Worm (Caenorhabditis elegans): Measurements from ENCODE around the gene Y49F6B.8.
"Not testable (repeated sequence)": the region's sequence is repeated elsewhere in the genome, so short reads cannot be mapped to it uniquely, and the experiment has no call there.

Gene Y49F6B.8

DNA sequence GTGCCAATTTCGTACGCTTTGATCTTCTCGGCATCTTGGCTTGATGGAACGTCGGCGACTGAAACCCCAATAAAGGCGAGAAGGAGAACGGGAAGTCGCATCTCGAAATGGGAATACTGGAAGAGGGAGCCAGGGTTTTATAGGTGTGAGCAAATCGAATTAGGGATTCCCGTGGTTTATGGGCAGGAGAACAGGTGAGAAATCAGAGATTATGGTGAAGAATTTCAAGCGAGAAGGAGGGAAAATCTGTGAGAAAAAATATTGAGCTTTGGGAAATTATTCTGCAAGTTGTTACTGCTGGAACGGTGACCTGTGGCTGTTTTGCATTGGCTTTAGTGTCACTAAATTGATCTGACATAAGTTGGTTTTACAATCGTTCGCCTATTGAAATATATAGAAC, 9.9 kb downstream of the Y49F6B.8 start, which contains the start of gene Y49F6B.13:
Y49F6B.13 (minus strand) TSS at position 101 of the 400 bp plus-strand sequence.
- TF ChIP-seq ets-7 (tag; optimal IDR thresholded peaks at IDR 0.05) = no peak
- TF ChIP-seq tbx-11 (GFP tag; IDR thresholded peaks at IDR 0.05) = no peak
- TF ChIP-seq tra-4 (tag; optimal IDR thresholded peaks at IDR 0.05) = no peak
- no peak for TF ChIP-seq sea-1 (GFP tag; conservative IDR thresholded peaks at IDR 0.05)
- TF ChIP-seq F13C5.2 (tag; optimal IDR thresholded peaks at IDR 0.05) = no peak
- TF ChIP-seq pes-1 (GFP tag; IDR thresholded peaks at IDR 0.05) = no peak
- TF ChIP-seq hmbx-1 (tag; optimal IDR thresholded peaks at IDR 0.05) = no peak
- TF ChIP-seq flt-1 (GFP tag; IDR thresholded peaks at IDR 0.05) = no peak
- TF ChIP-seq hmg-4 (GFP tag; optimal IDR thresholded peaks at IDR 0.05) = no peak
- no peak for TF ChIP-seq hnd-1 (tag; optimal IDR thresholded peaks at IDR 0.05)
- TF ChIP-seq ceh-36 (tag; optimal IDR thresholded peaks at IDR 0.05) = no peak
- TF ChIP-seq scrt-1 (GFP tag; IDR thresholded peaks at IDR 0.05) = no peak
- TF ChIP-seq aly-1 (tag; optimal IDR thresholded peaks at IDR 0.05) = no peak
- no peak for TF ChIP-seq ama-1 (optimal IDR thresholded peaks at IDR 0.05)
- TF ChIP-seq ceh-13 (GFP tag; optimal IDR thresholded peaks at IDR 0.05) = no peak
- TF ChIP-seq tbx-37 (GFP tag; conservative IDR thresholded peaks at IDR 0.05) = no peak

DNA sequence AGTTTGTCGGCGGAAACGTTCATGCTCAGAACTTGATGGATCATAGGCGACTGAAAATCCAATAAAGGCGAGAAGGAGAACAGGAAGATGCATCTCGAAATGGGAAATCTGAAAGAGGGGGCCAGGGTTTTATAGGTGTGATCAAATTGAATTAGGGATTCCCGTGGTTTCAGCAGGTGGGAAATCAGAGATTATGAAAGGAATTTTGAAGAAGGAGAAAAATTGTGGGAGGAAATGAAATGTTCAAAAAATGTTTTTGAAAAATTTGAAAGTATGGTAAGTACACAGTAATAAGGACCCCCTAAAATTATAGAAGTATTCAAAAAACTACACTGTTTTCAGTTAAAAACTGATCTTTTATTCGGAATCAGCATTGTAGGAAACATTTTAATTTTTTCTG, 10.9 kb downstream of the Y49F6B.8 start, which contains the start of gene Y49F6B.20:
Y49F6B.20 (minus strand) TSS at position 101 of the 400 bp plus-strand sequence.
- TF ChIP-seq ceh-13 (GFP tag; optimal IDR thresholded peaks at IDR 0.05) = no peak
- no peak for TF ChIP-seq aly-1 (tag; optimal IDR thresholded peaks at IDR 0.05)
- TF ChIP-seq scrt-1 (GFP tag; IDR thresholded peaks at IDR 0.05) = no peak
- TF ChIP-seq pes-1 (GFP tag; IDR thresholded peaks at IDR 0.05) = no peak
- no peak for TF ChIP-seq tbx-37 (GFP tag; conservative IDR thresholded peaks at IDR 0.05)
- TF ChIP-seq tra-4 (tag; optimal IDR thresholded peaks at IDR 0.05) = no peak
- no peak for TF ChIP-seq hmg-4 (GFP tag; optimal IDR thresholded peaks at IDR 0.05)
- TF ChIP-seq sea-1 (GFP tag; conservative IDR thresholded peaks at IDR 0.05) = no peak
- TF ChIP-seq ceh-36 (tag; optimal IDR thresholded peaks at IDR 0.05) = no peak
- TF ChIP-seq ets-7 (tag; optimal IDR thresholded peaks at IDR 0.05) = no peak
- no peak for TF ChIP-seq tbx-11 (GFP tag; IDR thresholded peaks at IDR 0.05)
- no peak for TF ChIP-seq flt-1 (GFP tag; IDR thresholded peaks at IDR 0.05)
- no peak for TF ChIP-seq hmbx-1 (tag; optimal IDR thresholded peaks at IDR 0.05)
- no peak for TF ChIP-seq hnd-1 (tag; optimal IDR thresholded peaks at IDR 0.05)
- no peak for TF ChIP-seq ama-1 (optimal IDR thresholded peaks at IDR 0.05)

ce11 chrII:3464580-3464979, 16.9 kb downstream of the Y49F6B.8 start, which contains the start of gene C16C8.10:
Gene C16C8.10 (minus strand): TSS chrII:3464680.
- TF ChIP-seq scrt-1 (GFP tag; IDR thresholded peaks at IDR 0.05); sea-1 (GFP tag; conservative IDR thresholded peaks at IDR 0.05); ceh-36 (tag; optimal IDR thresholded peaks at IDR 0.05): not testable (repeated sequence)

DNA sequence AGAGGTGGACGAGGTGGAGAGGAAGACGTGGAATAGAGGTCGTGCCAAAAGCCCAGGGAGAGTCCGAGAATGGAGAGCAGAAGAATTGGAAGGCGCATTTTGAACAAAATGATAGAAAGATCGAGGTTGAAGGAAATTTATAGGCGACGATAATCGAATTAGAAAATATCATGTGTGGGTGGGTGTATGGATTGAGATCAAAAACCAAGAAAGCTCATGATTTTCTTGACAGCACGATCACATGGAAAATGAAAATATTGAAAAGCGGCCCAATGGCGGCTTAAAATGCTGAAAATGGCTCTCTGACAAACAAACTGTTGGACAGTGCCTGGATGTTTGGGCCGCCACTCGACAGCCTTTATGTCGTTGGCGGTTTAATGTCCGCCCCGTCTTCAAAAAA, 18.4 kb downstream of the Y49F6B.8 start, which contains the start of gene C16C8.9:
C16C8.9 (minus strand) TSS at position 101 of the 400 bp plus-strand sequence.
- TF ChIP-seq aly-1 (tag; optimal IDR thresholded peaks at IDR 0.05) (no peak), ceh-36 (tag; optimal IDR thresholded peaks at IDR 0.05) (no peak), ets-7 (tag; optimal IDR thresholded peaks at IDR 0.05) (no peak), scrt-1 (GFP tag; IDR thresholded peaks at IDR 0.05) (no peak), ceh-13 (GFP tag; optimal IDR thresholded peaks at IDR 0.05) (no peak), tra-4 (tag; optimal IDR thresholded peaks at IDR 0.05) (no peak), B0310.2 (tag; optimal IDR thresholded peaks at IDR 0.05) (no peak), F13C5.2 (tag; optimal IDR thresholded peaks at IDR 0.05) (no peak), sea-1 (GFP tag; conservative IDR thresholded peaks at IDR 0.05) (no peak), flt-1 (GFP tag; IDR thresholded peaks at IDR 0.05) (no peak), tbx-11 (GFP tag; IDR thresholded peaks at IDR 0.05) (no peak), pes-1 (GFP tag; IDR thresholded peaks at IDR 0.05) (no peak), ama-1 (optimal IDR thresholded peaks at IDR 0.05) (no peak), tbx-37 (GFP tag; conservative IDR thresholded peaks at IDR 0.05) (no peak), hnd-1 (tag; optimal IDR thresholded peaks at IDR 0.05) (no peak)

ce11 chrII:3461586-3461985, 19.9 kb downstream of the Y49F6B.8 start, which contains the start of gene C16C8.8:
Gene C16C8.8 (minus strand): TSS chrII:3461686.
- TF ChIP-seq ets-7 (tag; optimal IDR thresholded peaks at IDR 0.05) (no peak), tbx-37 (GFP tag; conservative IDR thresholded peaks at IDR 0.05) (no peak), hmg-4 (GFP tag; optimal IDR thresholded peaks at IDR 0.05) (no peak), hnd-1 (tag; optimal IDR thresholded peaks at IDR 0.05) (no peak), tra-4 (tag; optimal IDR thresholded peaks at IDR 0.05) (no peak), ama-1 (optimal IDR thresholded peaks at IDR 0.05) (no peak), B0310.2 (tag; optimal IDR thresholded peaks at IDR 0.05) (no peak), hmbx-1 (tag; optimal IDR thresholded peaks at IDR 0.05) (no peak), pes-1 (GFP tag; IDR thresholded peaks at IDR 0.05) (no peak), ceh-36 (tag; optimal IDR thresholded peaks at IDR 0.05) (no peak), F13C5.2 (tag; optimal IDR thresholded peaks at IDR 0.05) (no peak), ceh-13 (GFP tag; optimal IDR thresholded peaks at IDR 0.05) (no peak), aly-1 (tag; optimal IDR thresholded peaks at IDR 0.05) (no peak), scrt-1 (GFP tag; IDR thresholded peaks at IDR 0.05) (no peak), tbx-11 (GFP tag; IDR thresholded peaks at IDR 0.05) (no peak), flt-1 (GFP tag; IDR thresholded peaks at IDR 0.05) (no peak), sea-1 (GFP tag; conservative IDR thresholded peaks at IDR 0.05) (no peak)

- no peak for TF ChIP-seq tbx-11 (GFP tag; IDR thresholded peaks at IDR 0.05)
- no peak for TF ChIP-seq F13C5.2 (tag; optimal IDR thresholded peaks at IDR 0.05)
- no peak for TF ChIP-seq pes-1 (GFP tag; IDR thresholded peaks at IDR 0.05)
- TF ChIP-seq B0310.2 (tag; optimal IDR thresholded peaks at IDR 0.05) = no peak
- no peak for TF ChIP-seq ceh-36 (tag; optimal IDR thresholded peaks at IDR 0.05)
- TF ChIP-seq tra-4 (tag; optimal IDR thresholded peaks at IDR 0.05) = no peak
- no peak for TF ChIP-seq ceh-13 (GFP tag; optimal IDR thresholded peaks at IDR 0.05)
- TF ChIP-seq hnd-1 (tag; optimal IDR thresholded peaks at IDR 0.05) = no peak
- TF ChIP-seq flt-1 (GFP tag; IDR thresholded peaks at IDR 0.05) = no peak
- TF ChIP-seq hmbx-1 (tag; optimal IDR thresholded peaks at IDR 0.05) = no peak
- no peak for TF ChIP-seq ama-1 (optimal IDR thresholded peaks at IDR 0.05)
- TF ChIP-seq ets-7 (tag; optimal IDR thresholded peaks at IDR 0.05) = no peak
- no peak for TF ChIP-seq tbx-37 (GFP tag; conservative IDR thresholded peaks at IDR 0.05)
- TF ChIP-seq hmg-4 (GFP tag; optimal IDR thresholded peaks at IDR 0.05) = no peak
- no peak for TF ChIP-seq aly-1 (tag; optimal IDR thresholded peaks at IDR 0.05)
- no peak for TF ChIP-seq scrt-1 (GFP tag; IDR thresholded peaks at IDR 0.05)
- no peak for TF ChIP-seq sea-1 (GFP tag; conservative IDR thresholded peaks at IDR 0.05)
Measured at ce11 chrII:3460048-3460447, 21.4 kb downstream of the Y49F6B.8 start, which contains the start of gene C16C8.7. Gene C16C8.7 (minus strand): TSS chrII:3460148.

- TF ChIP-seq tbx-11 (GFP tag; IDR thresholded peaks at IDR 0.05) (no peak), ceh-36 (tag; optimal IDR thresholded peaks at IDR 0.05) (peak; percentile 69)
Measured at ce11 chrII:3459199-3459598, 22.3 kb downstream of the Y49F6B.8 start.

All from whole organism, early embryonic.